Fruit fly (Drosophila melanogaster) whole organism, embryonic: ENCODE measurements around the gene Fbxl4.
A peak's percentile ranks its signal among the peaks of the same experiment; 100 is the strongest.

Experiments
- Adf1 ChIP-seq: fragments of 200-800 bp; sonication (Bioruptor generic); IDR thresholded peaks from 2 replicates; pipeline ENCODE4 v1.3.6; 2022; ENCODE audit warnings: missing biosample characterization, missing genetic modification characterization
- Antp ChIP-seq: fragments of 200-800 bp; sonication (Bioruptor generic); optimal IDR thresholded peaks from 3 replicates; lab custom pipeline; 2016; ENCODE audit warnings: missing biosample characterization, missing genetic modification characterization
- Atf6 ChIP-seq: fragments of 200-800 bp; sonication (Bioruptor generic); IDR thresholded peaks from 2 replicates; pipeline ENCODE4 v1.3.6; 2022; ENCODE audit warnings: missing biosample characterization, missing genetic modification characterization
- CG11398 ChIP-seq: fragments of 200-800 bp; sonication (Bioruptor generic); optimal IDR thresholded peaks from 2 replicates; lab custom pipeline; 2016; ENCODE audit warnings: missing biosample characterization, missing genetic modification characterization
- CG12071 ChIP-seq: fragments of 200-800 bp; sonication (Bioruptor generic); optimal IDR thresholded peaks from 3 replicates; lab custom pipeline; 2018; ENCODE audit warnings: missing biosample characterization, mild to moderate bottlenecking, missing genetic modification characterization
- CG14667 ChIP-seq: fragments of 200-800 bp; sonication (Bioruptor generic); IDR thresholded peaks from 2 replicates; pipeline ENCODE4 v1.3.6; 2022; ENCODE audit warnings: missing biosample characterization, missing genetic modification characterization
- CG16815 ChIP-seq: fragments of 200-800 bp; sonication (Bioruptor generic); optimal IDR thresholded peaks from 3 replicates; lab custom pipeline; 2017; ENCODE audit warnings: missing biosample characterization, mild to moderate bottlenecking, missing genetic modification characterization
- CG18476 ChIP-seq: fragments of 200-800 bp; sonication (Bioruptor generic); optimal IDR thresholded peaks from 2 replicates; lab custom pipeline; 2016; ENCODE audit warnings: missing biosample characterization, mild to moderate bottlenecking, missing genetic modification characterization
- CG31224 ChIP-seq: fragments of 200-800 bp; sonication (Bioruptor generic); IDR thresholded peaks from 2 replicates; pipeline ENCODE4 v1.3.6; 2022; ENCODE audit warnings: missing biosample characterization, missing genetic modification characterization
- CG31441 ChIP-seq: fragments of 200-800 bp; sonication (Bioruptor generic); IDR thresholded peaks from 2 replicates; pipeline ENCODE4 v1.3.6; 2022; ENCODE audit warnings: missing biosample characterization, missing genetic modification characterization
- CG3163 ChIP-seq: fragments of 200-800 bp; sonication (Bioruptor generic); optimal IDR thresholded peaks from 3 replicates; lab custom pipeline; 2016; ENCODE audit warnings: missing biosample characterization, missing genetic modification characterization
- CG4404 ChIP-seq: fragments of 200-800 bp; sonication (Bioruptor generic); IDR thresholded peaks from 2 replicates; pipeline ENCODE4 v1.3.6; 2022; ENCODE audit warnings: missing biosample characterization, missing genetic modification characterization
- CG4617 ChIP-seq: fragments of 200-800 bp; sonication (Bioruptor generic); optimal IDR thresholded peaks from 3 replicates; lab custom pipeline; 2016; ENCODE audit warnings: missing biosample characterization, missing genetic modification characterization, borderline replicate concordance
- CG7556 ChIP-seq: fragments of 200-800 bp; sonication (Bioruptor generic); optimal IDR thresholded peaks from 2 replicates; lab custom pipeline; 2017; ENCODE audit warnings: missing biosample characterization, mild to moderate bottlenecking, missing genetic modification characterization
- CG7987 ChIP-seq: fragments of 200-800 bp; sonication (Bioruptor generic); optimal IDR thresholded peaks from 2 replicates; lab custom pipeline; 2018; ENCODE audit warnings: missing biosample characterization, mild to moderate bottlenecking, missing genetic modification characterization, moderate library complexity
- CG9876 ChIP-seq: fragments of 200-800 bp; sonication (Bioruptor generic); optimal IDR thresholded peaks from 2 replicates; lab custom pipeline; 2016; ENCODE audit warnings: missing biosample characterization, missing genetic modification characterization
- Camta ChIP-seq: fragments of 200-800 bp; sonication (Bioruptor generic); optimal IDR thresholded peaks from 2 replicates; lab custom pipeline; 2016; ENCODE audit warnings: missing biosample characterization, missing genetic modification characterization
- CrebB ChIP-seq: fragments of 200-800 bp; sonication (Bioruptor generic); optimal IDR thresholded peaks from 3 replicates; lab custom pipeline; 2018; ENCODE audit warnings: missing biosample characterization, mild to moderate bottlenecking, missing genetic modification characterization
- Dfd ChIP-seq, 2 experiments: fragments of >200 bp; optimal IDR thresholded peaks; 2 replicates each; lab custom pipeline; 2017; ENCODE audit warnings: missing biosample characterization in 2 of 2, missing genetic modification characterization in 2 of 2
- GATAe ChIP-seq: fragments of 200-800 bp; sonication (Bioruptor generic); conservative IDR thresholded peaks from 2 replicates; pipeline ENCODE4 v1.3.6; 2022; ENCODE audit warnings: missing biosample characterization, missing genetic modification characterization
- MBD-R2 ChIP-seq: fragments of 200-800 bp; sonication (Bioruptor generic); IDR thresholded peaks from 2 replicates; pipeline ENCODE4 v1.3.6; 2022; ENCODE audit warnings: missing biosample characterization, missing genetic modification characterization
- MESR4 ChIP-seq: fragments of 200-800 bp; sonication (Bioruptor generic); optimal IDR thresholded peaks from 2 replicates; lab custom pipeline; 2018; ENCODE audit warnings: missing biosample characterization, mild to moderate bottlenecking, missing genetic modification characterization, moderate library complexity
- Rx ChIP-seq: fragments of 200-800 bp; sonication (Bioruptor generic); IDR thresholded peaks from 2 replicates; pipeline ENCODE4 v1.3.6; 2022; ENCODE audit warnings: missing biosample characterization, missing genetic modification characterization
- Six4 ChIP-seq: fragments of 200-800 bp; sonication (Bioruptor generic); optimal IDR thresholded peaks from 2 replicates; lab custom pipeline; 2016; ENCODE audit warnings: missing biosample characterization, missing genetic modification characterization
- Sry-δ ChIP-seq: fragments of 200-800 bp; sonication (Bioruptor generic); optimal IDR thresholded peaks from 2 replicates; lab custom pipeline; 2016; ENCODE audit warnings: missing biosample characterization, missing genetic modification characterization
- YL-1 ChIP-seq: fragments of 200-800 bp; sonication (Bioruptor generic); optimal IDR thresholded peaks from 3 replicates; lab custom pipeline; 2017; ENCODE audit warnings: missing biosample characterization, mild to moderate bottlenecking, missing genetic modification characterization
- dan ChIP-seq: fragments of 200-800 bp; sonication (Bioruptor generic); IDR thresholded peaks from 2 replicates; pipeline ENCODE4 v1.3.6; 2022; ENCODE audit warnings: missing biosample characterization, missing genetic modification characterization
- dimm ChIP-seq: fragments of 200-800 bp; sonication (Bioruptor generic); IDR thresholded peaks from 2 replicates; pipeline ENCODE4 v1.3.6; 2022; ENCODE audit warnings: missing biosample characterization, missing genetic modification characterization
- esg ChIP-seq: fragments of 200-800 bp; sonication (Bioruptor generic); conservative IDR thresholded peaks from 2 replicates; pipeline ENCODE4 v1.3.6; 2022; ENCODE audit warnings: missing biosample characterization, missing genetic modification characterization
- eyg ChIP-seq: fragments of 200-800 bp; sonication (Bioruptor generic); optimal IDR thresholded peaks from 3 replicates; lab custom pipeline; 2016; ENCODE audit warnings: missing biosample characterization, missing genetic modification characterization
- fd96Cb ChIP-seq: fragments of 200-800 bp; sonication (Bioruptor generic); optimal IDR thresholded peaks from 2 replicates; lab custom pipeline; 2018; ENCODE audit warnings: missing biosample characterization, mild to moderate bottlenecking, missing genetic modification characterization, moderate library complexity
- gt ChIP-seq: fragments of 200-800 bp; sonication (Bioruptor generic); IDR thresholded peaks from 2 replicates; pipeline ENCODE4 v1.3.6; 2022; ENCODE audit warnings: missing biosample characterization, missing genetic modification characterization
- nerfin-2 ChIP-seq: fragments of 200-800 bp; sonication (Bioruptor generic); IDR thresholded peaks from 2 replicates; pipeline ENCODE4 v1.3.6; 2022; ENCODE audit warnings: missing biosample characterization, missing genetic modification characterization; ENCODE audit not compliant: partially characterized antibody
- psq ChIP-seq: fragments of 200-800 bp; sonication (Bioruptor generic); optimal IDR thresholded peaks from 2 replicates; lab custom pipeline; 2017; ENCODE audit warnings: missing biosample characterization, missing genetic modification characterization
- pum ChIP-seq: fragments of 200-800 bp; sonication (Bioruptor generic); optimal IDR thresholded peaks from 2 replicates; lab custom pipeline; 2016; ENCODE audit warnings: missing biosample characterization, missing genetic modification characterization
- sna ChIP-seq: fragments of 200-800 bp; sonication (Bioruptor generic); IDR thresholded peaks from 2 replicates; pipeline ENCODE4 v1.3.6; 2022; ENCODE audit warnings: missing biosample characterization, missing genetic modification characterization; ENCODE audit not compliant: partially characterized antibody
- sr ChIP-seq: fragments of 200-800 bp; sonication (Bioruptor generic); IDR thresholded peaks from 3 replicates; pipeline ENCODE4 v1.3.6; 2022; ENCODE audit warnings: missing biosample characterization, missing genetic modification characterization
- ttk ChIP-seq: fragments of 200-800 bp; sonication (Bioruptor generic); IDR thresholded peaks from 2 replicates; pipeline ENCODE4 v2.1.2; 2022; ENCODE audit warnings: missing biosample characterization, missing genetic modification characterization

The Fbxl4 gene

dm6 chrX:14242941-14243736, 5.4 kb upstream of the Fbxl4 start, which contains the start of gene CG32599 (continued):
- TF ChIP-seq CG7556 (no peak), CG7987 (GFP tag; lab: Kevin White, UChicago) (no peak), nerfin-2 (GFP tag; lab: Robert Waterston, UW) (peak; percentile 61), dan (no peak), Dfd (GFP tag; optimal IDR thresholded peaks at IDR 0.05; lab: Kevin White, UChicago) (no peak), ttk (GFP tag; lab: Robert Waterston, UW) (no peak), CrebB (tag; lab: Kevin White, UChicago) (no peak), esg (no peak), GATAe (GFP tag; lab: Robert Waterston, UW) (no peak), Rx (no peak), CG4404 (GFP tag; lab: Robert Waterston, UW) (no peak), dimm (GFP tag; lab: Robert Waterston, UW) (no peak), gt (GFP tag; lab: Robert Waterston, UW) (no peak), Camta (no peak), CG3163 (GFP tag; lab: Kevin White, UChicago) (no peak), pum (GFP tag; lab: Kevin White, UChicago) (no peak), sr (GFP tag; lab: Robert Waterston, UW) (no peak), Adf1 (no peak), CG11398 (GFP tag; lab: Kevin White, UChicago) (no peak), CG16815 (GFP tag; lab: Kevin White, UChicago) (no peak), CG14667 (GFP tag; lab: Robert Waterston, UW) (no peak), Six4 (no peak), Atf6 (GFP tag; lab: Robert Waterston, UW) (no peak), Antp (GFP tag; lab: Kevin White, UChicago) (no peak), eyg (no peak), MBD-R2 (GFP tag; lab: Robert Waterston, UW) (no peak), CG18476 (no peak), CG31224 (GFP tag; lab: Robert Waterston, UW) (no peak)

- TF ChIP-seq CG4617 (GFP tag; lab: Kevin White, UChicago) (peak; percentile 73), Dfd (GFP tag; optimal IDR thresholded peaks at IDR 0.05; lab: Kevin White, UChicago) (peak in 1 of 2 experiments; percentile 81), MBD-R2 (GFP tag; lab: Robert Waterston, UW) (0 out of 2 replicates have a peak, but pooled peaks have one; percentile 22), psq (no peak), dimm (GFP tag; lab: Robert Waterston, UW) (no peak), CG12071 (GFP tag; lab: Kevin White, UChicago) (no peak), fd96Cb (tag; lab: Kevin White, UChicago) (no peak), MESR4 (GFP tag; lab: Kevin White, UChicago) (peak; percentile 96), CG9876 (GFP tag; lab: Kevin White, UChicago) (no peak), CG18476 (no peak), CG31441 (GFP tag; lab: Robert Waterston, UW) (no peak), YL-1 (GFP tag; lab: Kevin White, UChicago) (peak; percentile 36), Sry-δ (GFP tag; lab: Kevin White, UChicago) (peak; percentile 37), sna (GFP tag; lab: Robert Waterston, UW) (no peak)
Measured at dm6 chrX:14242479-14242878, 4.8 kb upstream of the Fbxl4 start, which contains the start of gene mRNA-cap. mRNA-cap (minus strand) TSS chrX:14242822.
